Fruit fly (Drosophila melanogaster): ENCODE data around the gene CG32241.

DNA sequence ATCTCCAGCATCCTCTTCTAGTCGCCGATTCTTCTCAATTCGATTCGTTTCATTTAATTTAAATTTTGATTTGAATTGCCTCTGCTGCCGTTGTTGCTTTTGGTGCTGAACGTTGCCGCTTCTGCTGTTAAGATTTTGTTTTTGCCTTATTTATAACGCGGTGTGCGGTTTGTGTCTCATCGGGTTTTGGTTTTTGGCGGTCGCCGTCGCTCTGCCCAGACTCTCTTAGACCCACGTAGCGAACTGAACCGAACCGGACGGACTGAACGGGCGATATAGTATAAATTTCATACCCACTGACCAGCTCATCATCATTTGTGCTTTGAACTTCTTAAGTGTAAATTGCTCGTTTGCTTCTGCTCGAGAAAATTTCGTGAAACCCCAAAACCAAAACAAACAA, 20.2 kb downstream of the CG32241 start, which contains the start of gene CG12607:
- TF ChIP-seq Sin3A (optimal IDR thresholded peaks at IDR 0.05) (no peak), h (optimal IDR thresholded peaks at IDR 0.05) (no peak), insv (optimal IDR thresholded peaks at IDR 0.05) (no peak), psq (optimal IDR thresholded peaks at IDR 0.05) (no peak), ttk (optimal IDR thresholded peaks at IDR 0.05) (no peak)
